Worm (Caenorhabditis elegans) whole organism, young adult: ENCODE results near the gene C37H5.5.

Source experiments
- F33H1.4 ChIP-seq: fragments of 200-800 bp; sonication (Bioruptor generic); IDR thresholded peaks from 2 replicates; pipeline ENCODE4 v1.3.6; 2022; ENCODE audit warnings: missing genetic modification reagents, missing genetic modification characterization, missing compliant biosample characterization
- F37B4.10 ChIP-seq: fragments of 200-800 bp; sonication (Bioruptor generic); IDR thresholded peaks from 2 replicates; pipeline ENCODE4 v1.3.6; 2022; ENCODE audit warnings: missing genetic modification characterization, missing compliant biosample characterization
- F39B2.1 ChIP-seq: fragments of 200-800 bp; sonication (Bioruptor generic); IDR thresholded peaks from 2 replicates; pipeline ENCODE4 v1.3.6; 2022; ENCODE audit warnings: missing genetic modification reagents, missing genetic modification characterization, missing compliant biosample characterization
- F49E8.2 ChIP-seq: sonication (generic microtip); optimal IDR thresholded peaks from 3 replicates; lab custom pipeline; 2017; ENCODE audit warnings: missing genetic modification characterization, mild to moderate bottlenecking, missing compliant biosample characterization, antibody characterized with exemption, moderate library complexity; ENCODE audit not compliant: insufficient read depth
- F52B5.7 ChIP-seq: sonication (generic microtip); optimal IDR thresholded peaks from 2 replicates; lab custom pipeline; 2016; ENCODE audit warnings: mild to moderate bottlenecking, missing genetic modification characterization, missing compliant biosample characterization
- K11D2.4 ChIP-seq: fragments of 200-800 bp; sonication (Bioruptor generic); IDR thresholded peaks from 2 replicates; pipeline ENCODE4 v1.3.6; 2022; ENCODE audit warnings: missing genetic modification reagents, missing genetic modification characterization, missing compliant biosample characterization
- K12H6.12 ChIP-seq: fragments of 200-800 bp; sonication (Bioruptor generic); optimal IDR thresholded peaks from 2 replicates; lab custom pipeline; 2018; ENCODE audit warnings: mild to moderate bottlenecking, missing genetic modification characterization, missing compliant biosample characterization
- T07F8.4 ChIP-seq: sonication (generic microtip); optimal IDR thresholded peaks from 2 replicates; lab custom pipeline; 2016; ENCODE audit warnings: mild to moderate bottlenecking, missing genetic modification characterization, moderate library complexity, missing compliant biosample characterization
- Y56A3A.18 ChIP-seq: fragments of 200-800 bp; sonication (Bioruptor generic); IDR thresholded peaks from 2 replicates; pipeline ENCODE4 v1.3.6; 2022; ENCODE audit warnings: missing genetic modification reagents, missing genetic modification characterization, missing compliant biosample characterization
- Y67H2A.10 ChIP-seq: fragments of 200-800 bp; sonication (Bioruptor generic); conservative IDR thresholded peaks from 2 replicates; pipeline ENCODE4 v1.3.6; 2022; ENCODE audit warnings: missing genetic modification reagents, missing genetic modification characterization, missing compliant biosample characterization
- akir-1 ChIP-seq: fragments of 200-800 bp; sonication (Bioruptor generic); optimal IDR thresholded peaks from 2 replicates; lab custom pipeline; 2018; ENCODE audit warnings: mild to moderate bottlenecking, missing genetic modification characterization, moderate library complexity, missing compliant biosample characterization
- aptf-3 ChIP-seq: fragments of 200-800 bp; sonication (Bioruptor generic); IDR thresholded peaks from 2 replicates; pipeline ENCODE4 v1.3.6; 2022; ENCODE audit warnings: missing genetic modification characterization, missing compliant biosample characterization
- attf-5 ChIP-seq: fragments of 200-800 bp; sonication (Bioruptor generic); optimal IDR thresholded peaks from 2 replicates; lab custom pipeline; 2018; ENCODE audit warnings: mild to moderate bottlenecking, missing genetic modification characterization, missing compliant biosample characterization
- attf-6 ChIP-seq: fragments of 200-800 bp; sonication (Bioruptor generic); IDR thresholded peaks from 2 replicates; pipeline ENCODE4 v1.3.6; 2022; ENCODE audit warnings: missing genetic modification reagents, missing genetic modification characterization, missing compliant biosample characterization
- bed-2 ChIP-seq: fragments of 200-800 bp; sonication (Bioruptor generic); IDR thresholded peaks from 2 replicates; pipeline ENCODE4 v1.3.6; 2022; ENCODE audit warnings: missing genetic modification reagents, missing genetic modification characterization, missing compliant biosample characterization
- ceh-58 ChIP-seq: fragments of 200-800 bp; sonication (Bioruptor generic); IDR thresholded peaks from 2 replicates; pipeline ENCODE4 v1.3.6; 2022; ENCODE audit warnings: missing genetic modification characterization, missing compliant biosample characterization
- ceh-91 ChIP-seq: fragments of 200-800 bp; sonication (Bioruptor generic); IDR thresholded peaks from 2 replicates; pipeline ENCODE4 v1.3.6; 2022; ENCODE audit warnings: missing genetic modification reagents, missing genetic modification characterization, missing compliant biosample characterization
- fkh-3 ChIP-seq: sonication (generic microtip); optimal IDR thresholded peaks from 2 replicates; lab custom pipeline; 2016; ENCODE audit warnings: mild to moderate bottlenecking, missing genetic modification characterization, missing compliant biosample characterization
- lin-26 ChIP-seq: fragments of 200-800 bp; sonication (Bioruptor generic); IDR thresholded peaks from 2 replicates; pipeline ENCODE4 v1.3.6; 2022; ENCODE audit warnings: missing genetic modification reagents, missing genetic modification characterization, missing compliant biosample characterization
- lin-40 ChIP-seq: sonication (generic microtip); optimal IDR thresholded peaks from 2 replicates; lab custom pipeline; 2016; ENCODE audit warnings: missing genetic modification characterization, mild to moderate bottlenecking, missing compliant biosample characterization, missing genotype, missing genetic modification reagents
- lir-1 ChIP-seq: fragments of 200-800 bp; sonication (Bioruptor generic); conservative IDR thresholded peaks from 2 replicates; pipeline ENCODE4 v1.3.6; 2022; ENCODE audit warnings: missing genetic modification reagents, missing genetic modification characterization, missing compliant biosample characterization
- lsy-27 ChIP-seq: sonication (generic microtip); optimal IDR thresholded peaks from 2 replicates; lab custom pipeline; 2017; ENCODE audit warnings: missing genetic modification characterization, mild to moderate bottlenecking, missing compliant biosample characterization, antibody characterized with exemption, missing genotype, borderline replicate concordance; ENCODE audit not compliant: insufficient read depth
- madf-3 ChIP-seq: fragments of 200-800 bp; sonication (Bioruptor generic); IDR thresholded peaks from 2 replicates; pipeline ENCODE4 v1.3.6; 2022; ENCODE audit warnings: missing genetic modification reagents, missing genetic modification characterization, missing compliant biosample characterization
- mel-28 ChIP-seq: sonication (generic microtip); optimal IDR thresholded peaks from 2 replicates; lab custom pipeline; 2016; ENCODE audit warnings: borderline replicate concordance, mild to moderate bottlenecking, missing genetic modification characterization, missing compliant biosample characterization
- mes-4 ChIP-seq: sonication (generic microtip); optimal IDR thresholded peaks from 2 replicates; lab custom pipeline; 2016; ENCODE audit warnings: missing genotype, missing genetic modification characterization, missing compliant biosample characterization
- mxl-1 ChIP-seq: sonication (generic microtip); optimal IDR thresholded peaks from 2 replicates; lab custom pipeline; 2016; ENCODE audit warnings: missing genetic modification characterization, missing compliant biosample characterization
- nfya-2 ChIP-seq: fragments of 200-800 bp; sonication (Bioruptor generic); IDR thresholded peaks from 2 replicates; pipeline ENCODE4 v1.3.6; 2022; ENCODE audit warnings: missing genetic modification reagents, missing genetic modification characterization, missing compliant biosample characterization
- pbrm-1 ChIP-seq: fragments of 200-800 bp; sonication (Bioruptor generic); IDR thresholded peaks from 2 replicates; pipeline ENCODE4 v1.3.6; 2022; ENCODE audit warnings: missing genetic modification reagents, missing genetic modification characterization, missing compliant biosample characterization
- rpc-1 ChIP-seq, 2 experiments: fragments of 150-350 bp in 1 of 2; sonication (generic microtip) in 1 of 2; optimal IDR thresholded peaks; 2 replicates each; lab custom pipeline; 2014 to 2018; ENCODE audit warnings: missing biosample characterization in 1 of 2, missing genetic modification characterization in 1 of 2, missing genetic modification reagents in 1 of 2, missing genotype in 1 of 2
- snpc-1.1 ChIP-seq: sonication (generic microtip); optimal IDR thresholded peaks from 2 replicates; lab custom pipeline; 2017; ENCODE audit warnings: missing genetic modification characterization, mild to moderate bottlenecking, missing compliant biosample characterization, antibody characterized with exemption, moderate library complexity, missing genotype, missing genetic modification reagents; ENCODE audit not compliant: insufficient read depth
- tbp1 ChIP-seq: fragments of 200-800 bp; sonication (Bioruptor generic); optimal IDR thresholded peaks from 2 replicates; lab custom pipeline; 2018; ENCODE audit warnings: mild to moderate bottlenecking, missing genetic modification characterization, missing compliant biosample characterization
- tbx-9 ChIP-seq: sonication (generic microtip); optimal IDR thresholded peaks from 2 replicates; lab custom pipeline; 2016; ENCODE audit warnings: borderline replicate concordance, missing genetic modification characterization, inconsistent platforms, missing compliant biosample characterization
- unc-62 ChIP-seq: fragments of 150-350 bp; optimal IDR thresholded peaks from 2 replicates; lab custom pipeline; 2014; ENCODE audit warnings: missing biosample characterization, missing genetic modification reagents, missing genetic modification characterization
- zim-3 ChIP-seq: sonication (generic microtip); optimal IDR thresholded peaks from 2 replicates; lab custom pipeline; 2017; ENCODE audit warnings: mild to moderate bottlenecking, missing genetic modification characterization, moderate library complexity, missing compliant biosample characterization
- ztf-28 ChIP-seq: fragments of 200-800 bp; sonication (Bioruptor generic); IDR thresholded peaks from 2 replicates; pipeline ENCODE4 v1.3.6; 2022; ENCODE audit warnings: missing genetic modification reagents, missing genetic modification characterization, missing compliant biosample characterization
- ztf-6 ChIP-seq: fragments of 200-800 bp; sonication (Bioruptor generic); IDR thresholded peaks from 2 replicates; pipeline ENCODE4 v1.3.6; 2022; ENCODE audit warnings: missing genetic modification reagents, missing genetic modification characterization, missing compliant biosample characterization

The C37H5.5 gene

ce11 chrV:4877587-4877986 is 50.4 kb downstream of the C37H5.5 start, which contains the start of gene T19H12.6:
TSS of gene T19H12.6 (minus strand) at chrV:4877687.
- TF ChIP-seq K12H6.12 (tag; lab: Kevin White, UChicago), result no peak
- TF ChIP-seq Y56A3A.18 (GFP tag; lab: Robert Waterston, UW), result no peak
- TF ChIP-seq madf-3 (GFP tag; lab: Robert Waterston, UW), result no peak
- TF ChIP-seq ceh-91 (GFP tag; lab: Robert Waterston, UW), result no peak
- TF ChIP-seq K11D2.4, result no peak
- TF ChIP-seq pbrm-1 (GFP tag; lab: Robert Waterston, UW), result no peak
- TF ChIP-seq attf-6, result no peak
- TF ChIP-seq F37B4.10, result no peak
- no peak for TF ChIP-seq F52B5.7 (tag; lab: Kevin White, UChicago)
- no peak for TF ChIP-seq lin-26 (GFP tag; lab: Robert Waterston, UW)
- no peak for TF ChIP-seq lir-1 (GFP tag; lab: Robert Waterston, UW)
- TF ChIP-seq nfya-2 (GFP tag; lab: Robert Waterston, UW), result no peak
- no peak for TF ChIP-seq tbp1 (GFP tag; lab: Kevin White, UChicago)
- no peak for TF ChIP-seq lsy-27 (tag; lab: Kevin White, UChicago)
- TF ChIP-seq lin-40 (tag; lab: Kevin White, UChicago), result no peak
- no peak for TF ChIP-seq F33H1.4
- TF ChIP-seq Y67H2A.10, result no peak
- no peak for TF ChIP-seq zim-3 (tag; lab: Kevin White, UChicago)
- TF ChIP-seq aptf-3 (GFP tag; lab: Robert Waterston, UW), result no peak
- no peak for TF ChIP-seq ztf-6 (GFP tag; lab: Robert Waterston, UW)

- no peak for TF ChIP-seq ceh-58
- TF ChIP-seq unc-62 (GFP tag; lab: Kevin White, UChicago), result no peak
- TF ChIP-seq F39B2.1 (GFP tag; lab: Robert Waterston, UW), result no peak
- TF ChIP-seq mes-4 (tag; lab: Kevin White, UChicago), result no peak
- no peak for TF ChIP-seq mxl-1 (tag; lab: Kevin White, UChicago)
- TF ChIP-seq, all 124 proteins: peak for 0
These were observed 52.1 kb downstream of the C37H5.5 start, which contains the start of gene T19H12.15 for ce11 chrV:4879251-4879650. TSS of gene T19H12.15 (minus strand) at chrV:4879351.

- TF ChIP-seq T07F8.4 (tag; lab: Kevin White, UChicago) (no peak), Y56A3A.18 (GFP tag; lab: Robert Waterston, UW) (no peak), fkh-3 (no peak), akir-1 (no peak), F37B4.10 (no peak), F49E8.2 (tag; lab: Kevin White, UChicago) (no peak), attf-5 (GFP tag; lab: Kevin White, UChicago) (no peak), bed-2 (GFP tag; lab: Robert Waterston, UW) (no peak), tbx-9 (no peak), ztf-28 (no peak), snpc-1.1 (tag; lab: Kevin White, UChicago) (no peak), rpc-1 (optimal IDR thresholded peaks at IDR 0.05; lab: Kevin White, UChicago) (no peak), rpc-1 (tag; optimal IDR thresholded peaks at IDR 0.05; lab: Kevin White, UChicago) (no peak), nfya-2 (GFP tag; lab: Robert Waterston, UW) (no peak), mel-28 (no peak)
- TF ChIP-seq, all 124 proteins: peak for 0
These were observed 54.2 kb downstream of the C37H5.5 start, which contains the start of gene str-32 for ce11 chrV:4881377-4881776. TSS of gene str-32 (minus strand) at chrV:4881477.
